Worm (Caenorhabditis elegans): ENCODE results near the gene T21B4.15.
"Not testable (repeated sequence)": the region's sequence is repeated elsewhere in the genome, so short reads cannot be mapped to it uniquely, and the experiment has no call there.

The T21B4.15 gene

ce11 chrII:12489903-12490302 lies at the start of gene T21B4.15:
Gene T21B4.15 (plus strand): TSS chrII:12490203.
- TF ChIP-seq nhr-76 (tag; optimal IDR thresholded peaks at IDR 0.05), result no peak

ce11 chrII:12441164-12441563 lies 48.8 kb upstream of the T21B4.15 start, which contains the start of gene Y57A10C.10:
Gene Y57A10C.10 (minus strand): TSS chrII:12441264.
- TF ChIP-seq hlh-1 (tag; optimal IDR thresholded peaks at IDR 0.05); ces-1 (GFP tag; optimal IDR thresholded peaks at IDR 0.05); elt-3 (tag; optimal IDR thresholded peaks at IDR 0.05): not testable (repeated sequence)

- TF ChIP-seq unc-39 (tag; optimal IDR thresholded peaks at IDR 0.05) (no peak), elt-3 (tag; optimal IDR thresholded peaks at IDR 0.05) (no peak), nhr-237 (tag; optimal IDR thresholded peaks at IDR 0.05) (no peak), elt-1 (tag; optimal IDR thresholded peaks at IDR 0.05; ENCODE audit: borderline replicate concordance, insufficient read depth) (no peak), bed-3 (GFP tag; optimal IDR thresholded peaks at IDR 0.05) (no peak), pha-4 (tag; optimal IDR thresholded peaks at IDR 0.05) (peak; percentile 14), lsy-2 (tag; optimal IDR thresholded peaks at IDR 0.05) (no peak)
Observed at ce11 chrII:12444679-12445376, 45.2 kb upstream of the T21B4.15 start, which contains the start of the genes W05H5.1 and pitr-6. Gene W05H5.1 (minus strand): TSS chrII:12444779. Gene pitr-6 (plus strand): TSS chrII:12445326.

DNA sequence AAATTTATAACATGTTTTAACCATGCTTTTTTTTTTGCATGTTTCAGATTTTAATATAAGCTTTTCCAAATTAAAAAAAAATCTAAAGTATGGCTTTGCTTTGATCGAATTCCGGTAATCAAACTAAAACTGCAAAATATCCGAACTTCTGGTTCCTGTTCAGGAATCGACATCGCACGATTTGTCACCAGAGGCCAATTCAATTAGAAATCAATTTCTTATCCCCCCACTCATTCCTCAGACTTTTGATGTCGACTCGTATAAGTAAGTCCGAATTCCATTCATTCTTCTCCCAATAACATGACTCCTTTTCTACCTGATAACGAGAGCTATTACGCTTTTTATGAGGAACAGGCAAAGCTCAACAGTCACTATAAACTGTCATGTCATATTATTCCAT lies 41.8 kb upstream of the T21B4.15 start, which contains the start of gene srh-27:
Gene srh-27 (plus strand): TSS at position 301 of the 400 bp plus-strand sequence.
- TF ChIP-seq elt-1 (tag; optimal IDR thresholded peaks at IDR 0.05; ENCODE audit: borderline replicate concordance, insufficient read depth) (no peak), sem-2 (GFP tag; optimal IDR thresholded peaks at IDR 0.05) (no peak), flh-1 (GFP tag; optimal IDR thresholded peaks at IDR 0.05) (no peak), lsy-2 (tag; optimal IDR thresholded peaks at IDR 0.05) (no peak)

DNA sequence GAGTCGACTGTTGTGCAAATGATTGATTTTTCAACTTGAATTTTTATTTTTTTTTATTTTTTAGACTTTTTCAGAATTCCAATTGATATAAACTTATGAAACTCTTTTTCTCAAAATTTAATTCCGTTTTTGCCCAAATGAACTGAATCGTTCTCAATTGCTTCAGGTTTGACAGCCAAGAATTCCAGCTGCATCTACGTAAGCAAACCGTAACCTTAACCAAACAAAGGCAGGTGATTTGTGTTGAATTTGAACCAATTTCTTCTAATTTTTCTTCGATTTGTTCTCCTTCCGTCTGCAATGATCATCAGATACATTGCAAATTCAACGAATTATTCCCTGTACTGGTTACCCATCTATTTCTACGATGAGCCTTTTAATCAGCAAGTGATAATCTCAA lies 40.2 kb upstream of the T21B4.15 start, which contains the start of gene sre-34:
Gene sre-34 (plus strand): TSS at position 301 of the 400 bp plus-strand sequence.
- TF ChIP-seq ceh-39 (tag; optimal IDR thresholded peaks at IDR 0.05), result no peak
- TF ChIP-seq mep-1 (tag; optimal IDR thresholded peaks at IDR 0.05), result no peak
- TF ChIP-seq drap-1 (GFP tag; optimal IDR thresholded peaks at IDR 0.05), result no peak
- TF ChIP-seq nhr-2 (tag; optimal IDR thresholded peaks at IDR 0.05), result no peak
- no peak for TF ChIP-seq blmp-1 (tag; optimal IDR thresholded peaks at IDR 0.05)
- TF ChIP-seq nhr-237 (tag; optimal IDR thresholded peaks at IDR 0.05), result no peak
- TF ChIP-seq mls-2 (tag; optimal IDR thresholded peaks at IDR 0.05), result no peak
- no peak for TF ChIP-seq sptf-1 (tag; optimal IDR thresholded peaks at IDR 0.05)
- no peak for TF ChIP-seq ces-1 (GFP tag; optimal IDR thresholded peaks at IDR 0.05)
- no peak for TF ChIP-seq ham-2 (GFP tag; optimal IDR thresholded peaks at IDR 0.05)
- no peak for TF ChIP-seq lin-13 (tag; optimal IDR thresholded peaks at IDR 0.05)
- no peak for TF ChIP-seq pha-4 (tag; optimal IDR thresholded peaks at IDR 0.05)
- no peak for TF ChIP-seq lsy-2 (tag; optimal IDR thresholded peaks at IDR 0.05)
- TF ChIP-seq unc-120 (tag; optimal IDR thresholded peaks at IDR 0.05; ENCODE audit: poor library complexity, severe bottlenecking), result no peak

- no peak for TF ChIP-seq elt-1 (tag; optimal IDR thresholded peaks at IDR 0.05; ENCODE audit: borderline replicate concordance, insufficient read depth)
- TF ChIP-seq nhr-76 (tag; optimal IDR thresholded peaks at IDR 0.05), result no peak
- TF ChIP-seq nhr-12 (tag; optimal IDR thresholded peaks at IDR 0.05), result no peak
- TF ChIP-seq lsy-2 (tag; optimal IDR thresholded peaks at IDR 0.05), result no peak
- no peak for TF ChIP-seq bed-3 (GFP tag; optimal IDR thresholded peaks at IDR 0.05)
- no peak for TF ChIP-seq ces-1 (GFP tag; optimal IDR thresholded peaks at IDR 0.05)
- no peak for TF ChIP-seq drap-1 (GFP tag; optimal IDR thresholded peaks at IDR 0.05)
- TF ChIP-seq nhr-237 (tag; optimal IDR thresholded peaks at IDR 0.05), result no peak
- no peak for TF ChIP-seq ceh-83 (GFP tag; optimal IDR thresholded peaks at IDR 0.05)
- no peak for TF ChIP-seq mep-1 (tag; optimal IDR thresholded peaks at IDR 0.05)
- no peak for TF ChIP-seq ztf-11 (tag; optimal IDR thresholded peaks at IDR 0.05)
- no peak for TF ChIP-seq ham-2 (GFP tag; optimal IDR thresholded peaks at IDR 0.05)
- no peak for TF ChIP-seq elt-3 (tag; optimal IDR thresholded peaks at IDR 0.05)
- TF ChIP-seq M03D4.4 (tag; optimal IDR thresholded peaks at IDR 0.05), result no peak
- no peak for TF ChIP-seq cnd-1 (tag; optimal IDR thresholded peaks at IDR 0.05)
- no peak for TF ChIP-seq pha-4 (tag; optimal IDR thresholded peaks at IDR 0.05)
- TF ChIP-seq tbx-8 (GFP tag; optimal IDR thresholded peaks at IDR 0.05), result no peak
- TF ChIP-seq sptf-1 (tag; optimal IDR thresholded peaks at IDR 0.05), result no peak
- no peak for TF ChIP-seq zip-8 (tag; optimal IDR thresholded peaks at IDR 0.05)
Observed at ce11 chrII:12452754-12453352, 37.1 kb upstream of the T21B4.15 start, which contains the start of the genes sre-35 and sre-33. Gene sre-35 (minus strand): TSS chrII:12452854. Gene sre-33 (plus strand): TSS chrII:12453302.

Data from whole organism, mixed stage, embryonic.